Worm (Caenorhabditis elegans): ENCODE data around the gene Y54F10AM.15.
A peak's percentile ranks its signal among the peaks of the same experiment; 100 is the strongest.

Y54F10AM.15 gene

DNA sequence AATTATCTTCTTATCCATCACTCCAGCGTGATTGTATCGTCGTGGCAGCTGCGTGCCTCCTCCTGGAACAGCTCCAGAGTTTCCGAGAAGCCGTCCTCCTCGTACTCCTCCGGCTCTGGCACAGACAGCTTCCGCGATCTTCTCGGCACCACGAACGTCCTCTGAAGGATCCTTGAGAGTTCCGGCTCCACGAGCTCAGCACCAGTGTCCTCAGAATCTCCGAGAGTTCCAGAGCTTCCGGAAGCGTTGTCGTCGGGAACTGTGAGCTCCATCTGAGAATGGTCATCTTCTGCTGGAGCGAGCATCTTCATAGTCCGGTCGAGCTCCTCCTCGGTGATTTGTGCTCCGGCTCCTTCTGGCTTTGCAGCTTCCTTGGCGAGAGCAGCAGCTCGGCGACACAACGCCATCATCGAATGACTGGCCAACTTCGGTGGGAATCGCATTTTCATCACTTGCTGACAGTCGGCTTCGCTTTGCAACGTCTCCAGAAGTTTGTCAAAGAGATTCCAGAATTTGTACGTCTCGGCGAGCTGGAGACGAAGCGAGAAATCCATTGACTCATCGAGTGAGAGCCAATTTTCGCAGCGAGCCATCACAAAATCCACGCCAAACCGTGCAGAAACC lies 34.7 kb upstream of the Y54F10AM.15 start (continued):
- no peak for TF ChIP-seq pqm-1 (tag; optimal IDR thresholded peaks at IDR 0.05)
- TF ChIP-seq lir-3 (tag; optimal IDR thresholded peaks at IDR 0.05; ENCODE audit: poor library complexity), result no peak
- no peak for TF ChIP-seq ceh-63 (GFP tag; optimal IDR thresholded peaks at IDR 0.05)
- TF ChIP-seq sox-4 (tag; optimal IDR thresholded peaks at IDR 0.05), result no peak
- TF ChIP-seq unc-30 (tag; optimal IDR thresholded peaks at IDR 0.05), result no peak
- TF ChIP-seq snpc-4 (tag; optimal IDR thresholded peaks at IDR 0.05), result no peak

DNA sequence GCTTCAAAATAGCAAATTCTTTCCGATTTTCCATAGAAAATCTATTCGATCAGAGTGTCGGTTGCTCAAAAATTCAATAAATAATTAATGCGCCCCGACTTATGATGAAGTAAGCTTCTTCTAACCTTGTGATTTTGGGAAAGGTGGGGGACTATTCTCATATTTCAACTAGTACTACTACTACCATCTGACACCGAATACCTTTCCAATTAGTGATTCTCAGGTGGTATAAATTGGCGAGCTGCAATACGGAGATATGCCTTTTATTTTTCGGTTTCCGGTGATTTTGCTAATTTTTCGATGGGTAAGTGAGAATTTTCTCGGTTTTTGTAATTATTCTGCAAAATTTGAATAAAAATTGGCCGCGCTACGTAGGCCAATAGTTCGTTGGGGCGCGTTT lies 32.9 kb upstream of the Y54F10AM.15 start, which contains the start of gene nhr-239:
nhr-239 (plus strand) TSS at position 301 of the 400 bp plus-strand sequence.
- no peak for TF ChIP-seq unc-86 (tag; optimal IDR thresholded peaks at IDR 0.05)
- TF ChIP-seq ceh-88 (GFP tag; IDR thresholded peaks at IDR 0.05), result no peak
- TF ChIP-seq C16A3.4 (tag; optimal IDR thresholded peaks at IDR 0.05), result no peak
- TF ChIP-seq sox-4 (tag; optimal IDR thresholded peaks at IDR 0.05), result no peak
- TF ChIP-seq nhr-11 (tag; optimal IDR thresholded peaks at IDR 0.05), result no peak
- no peak for TF ChIP-seq xbp-1 (tag; optimal IDR thresholded peaks at IDR 0.05)
- no peak for TF ChIP-seq nhr-77 (tag; optimal IDR thresholded peaks at IDR 0.05)
- no peak for TF ChIP-seq tbx-2 (tag; optimal IDR thresholded peaks at IDR 0.05)
- TF ChIP-seq vab-15 (tag; optimal IDR thresholded peaks at IDR 0.05), result no peak
- TF ChIP-seq mdl-1 (tag; optimal IDR thresholded peaks at IDR 0.05), result no peak
- TF ChIP-seq isw-1 (GFP tag; IDR thresholded peaks at IDR 0.05), result no peak
- TF ChIP-seq elt-2 (tag; optimal IDR thresholded peaks at IDR 0.05), result no peak
- no peak for TF ChIP-seq tlp-1 (tag; optimal IDR thresholded peaks at IDR 0.05)
- no peak for TF ChIP-seq lin-13 (GFP tag; optimal IDR thresholded peaks at IDR 0.05)
- TF ChIP-seq ztf-11 (tag; optimal IDR thresholded peaks at IDR 0.05), result no peak
- TF ChIP-seq skn-1 (tag; optimal IDR thresholded peaks at IDR 0.05), result no peak
- no peak for TF ChIP-seq mab-9 (GFP tag; IDR thresholded peaks at IDR 0.05)
- no peak for TF ChIP-seq ztf-4 (tag; optimal IDR thresholded peaks at IDR 0.05)
- no peak for TF ChIP-seq zag-1 (tag; optimal IDR thresholded peaks at IDR 0.05)

DNA sequence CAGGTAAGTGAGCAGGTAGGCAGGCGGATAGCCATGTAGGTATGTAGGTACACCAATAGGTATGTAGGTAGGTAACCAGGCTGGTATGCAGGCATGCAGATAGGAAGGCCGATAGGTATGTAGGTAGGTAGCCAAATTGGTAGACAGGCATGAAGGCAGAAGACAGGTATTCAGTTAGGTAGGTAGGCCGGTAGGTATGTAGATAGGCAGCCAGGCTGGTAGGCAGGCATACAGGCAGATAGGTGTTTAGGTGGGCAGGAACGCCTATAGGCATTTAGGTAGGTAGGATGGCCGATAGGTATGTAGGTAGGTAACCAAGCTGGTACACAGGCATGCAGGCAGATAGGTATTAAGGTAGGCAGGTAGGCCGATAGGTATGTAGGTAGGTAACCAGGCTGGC lies 32.3 kb upstream of the Y54F10AM.15 start:
- TF ChIP-seq jun-1 (tag; optimal IDR thresholded peaks at IDR 0.05) (no peak), efl-3 (GFP tag; optimal IDR thresholded peaks at IDR 0.05) (no peak), unc-98 (GFP tag; IDR thresholded peaks at IDR 0.05) (no peak), mab-9 (GFP tag; IDR thresholded peaks at IDR 0.05) (no peak), nhr-237 (tag; optimal IDR thresholded peaks at IDR 0.05) (no peak), nhr-20 (tag; optimal IDR thresholded peaks at IDR 0.05) (no peak), zip-4 (GFP tag; optimal IDR thresholded peaks at IDR 0.05) (no peak), tbx-2 (tag; optimal IDR thresholded peaks at IDR 0.05) (no peak), lin-39 (tag; optimal IDR thresholded peaks at IDR 0.05) (no peak), irx-1 (tag; optimal IDR thresholded peaks at IDR 0.05) (no peak), sox-4 (tag; optimal IDR thresholded peaks at IDR 0.05) (no peak), pax-3 (tag; optimal IDR thresholded peaks at IDR 0.05) (no peak), rnt-1 (tag; optimal IDR thresholded peaks at IDR 0.05) (no peak), ceh-63 (GFP tag; optimal IDR thresholded peaks at IDR 0.05) (no peak), ama-1 (optimal IDR thresholded peaks at IDR 0.05) (no peak), pqm-1 (tag; optimal IDR thresholded peaks at IDR 0.05) (no peak), lin-14 (GFP tag; optimal IDR thresholded peaks at IDR 0.05) (no peak)

DNA sequence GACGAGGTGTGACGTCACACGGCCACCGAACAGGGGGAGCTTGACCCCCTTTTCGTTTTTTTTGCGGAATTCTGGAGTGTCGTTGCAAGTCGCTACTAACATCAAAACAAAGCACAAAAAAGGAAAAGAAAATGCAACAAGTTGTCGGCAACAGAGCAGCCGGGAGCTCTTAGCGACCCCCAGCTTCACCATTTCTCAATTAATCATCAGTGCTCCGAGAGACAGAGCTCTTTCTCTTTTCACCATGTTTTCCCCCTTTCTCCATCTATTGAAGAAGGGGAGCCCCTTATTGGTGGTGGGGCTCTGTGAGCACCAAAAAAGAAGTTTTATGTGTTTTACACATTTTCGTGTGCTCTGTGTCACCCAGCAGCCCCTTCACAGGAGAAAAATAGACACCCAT lies 25.1 kb upstream of the Y54F10AM.15 start:
- no peak for TF ChIP-seq C04F5.9 (tag; optimal IDR thresholded peaks at IDR 0.05)
- no peak for TF ChIP-seq nhr-71 (tag; optimal IDR thresholded peaks at IDR 0.05)
- TF ChIP-seq lin-14 (GFP tag; optimal IDR thresholded peaks at IDR 0.05), result peak; percentile 54

Data from whole organism, L1 larva.